Fruit fly (Drosophila melanogaster) whole organism, prepupa: ENCODE data around the gene CG13965.

Experiments used
- Blimp-1 ChIP-seq: fragments of 200-800 bp; sonication (Bioruptor generic); optimal IDR thresholded peaks from 3 replicates; lab custom pipeline; 2017; ENCODE audit warnings: missing biosample characterization, missing genetic modification characterization, mild to moderate bottlenecking, moderate library complexity, missing genetic modification reagents
- CG15336 ChIP-seq: fragments of 200-800 bp; sonication (Bioruptor generic); IDR thresholded peaks from 2 replicates; pipeline ENCODE4 v1.3.6; 2022; ENCODE audit warnings: missing biosample characterization, missing genetic modification characterization
- CG32006 ChIP-seq: fragments of 200-800 bp; sonication (Bioruptor generic); optimal IDR thresholded peaks from 3 replicates; lab custom pipeline; 2017; ENCODE audit warnings: missing biosample characterization, mild to moderate bottlenecking, missing genetic modification characterization
- CG34406 ChIP-seq: fragments of 200-800 bp; sonication (Bioruptor generic); optimal IDR thresholded peaks from 3 replicates; lab custom pipeline; 2016; ENCODE audit warnings: missing biosample characterization, missing genetic modification characterization
- CG6163 ChIP-seq: fragments of 200-800 bp; sonication (Bioruptor generic); IDR thresholded peaks from 3 replicates; pipeline ENCODE4 v1.3.6; 2022; ENCODE audit warnings: missing biosample characterization, missing genetic modification characterization
- CG6276 ChIP-seq: fragments of 200-800 bp; sonication (Bioruptor generic); optimal IDR thresholded peaks from 2 replicates; lab custom pipeline; 2017; ENCODE audit warnings: missing biosample characterization, mild to moderate bottlenecking, missing genetic modification characterization
- CG7368 ChIP-seq: fragments of 200-800 bp; sonication (Bioruptor generic); optimal IDR thresholded peaks from 3 replicates; lab custom pipeline; 2016; ENCODE audit warnings: missing biosample characterization, missing genetic modification characterization
- CG8319 ChIP-seq: fragments of 200-800 bp; sonication (Bioruptor generic); optimal IDR thresholded peaks from 3 replicates; lab custom pipeline; 2016; ENCODE audit warnings: missing biosample characterization, missing genetic modification characterization
- Eip93F ChIP-seq: fragments of 200-800 bp; sonication (Bioruptor generic); optimal IDR thresholded peaks from 2 replicates; lab custom pipeline; 2016; ENCODE audit warnings: missing biosample characterization, mild to moderate bottlenecking, missing genetic modification characterization
- acj6 ChIP-seq: fragments of 200-800 bp; sonication (Bioruptor generic); optimal IDR thresholded peaks from 3 replicates; lab custom pipeline; 2016; ENCODE audit warnings: missing biosample characterization, missing genetic modification characterization
- dsx ChIP-seq: fragments of 200-800 bp; optimal IDR thresholded peaks from 3 replicates; lab custom pipeline; 2019; ENCODE audit warnings: missing biosample characterization, mild to moderate bottlenecking, missing genetic modification characterization, moderate library complexity; ENCODE audit not compliant: poor library complexity, severe bottlenecking
- fkh ChIP-seq: fragments of 200-800 bp; sonication (Bioruptor generic); optimal IDR thresholded peaks from 3 replicates; lab custom pipeline; 2017; ENCODE audit warnings: missing biosample characterization, mild to moderate bottlenecking, missing genetic modification characterization, moderate library complexity
- net ChIP-seq: fragments of 200-800 bp; sonication (Bioruptor generic); optimal IDR thresholded peaks from 3 replicates; lab custom pipeline; 2016; ENCODE audit warnings: missing biosample characterization, missing genetic modification characterization

DNA sequence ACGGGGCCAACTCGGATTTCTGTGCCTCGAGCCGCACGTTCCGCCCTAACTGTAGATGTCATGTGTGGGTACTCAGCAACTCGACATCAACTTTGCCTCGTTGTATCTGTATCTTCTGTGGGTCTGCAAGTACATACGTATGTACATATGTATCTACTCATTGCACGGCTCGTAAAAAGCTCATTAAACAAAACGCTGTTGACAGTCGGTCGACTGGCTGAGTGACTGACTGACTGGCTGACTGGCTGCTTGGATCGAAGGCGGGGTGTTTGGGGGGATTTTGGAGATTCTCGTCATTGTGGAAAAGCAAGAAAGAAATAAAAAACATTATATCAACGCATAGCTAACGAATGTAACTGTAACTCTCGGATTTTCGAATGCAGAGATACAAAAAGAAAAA lies 42.2 kb upstream of the CG13965 start:
- TF ChIP-seq CG32006 (GFP tag; lab: Kevin White, UChicago) = no peak
- TF ChIP-seq acj6 = no peak
- no peak for TF ChIP-seq Eip93F (GFP tag; lab: Kevin White, UChicago)
- TF ChIP-seq dsx (GFP tag; lab: Kevin White, UChicago) = no peak
- TF ChIP-seq CG15336 (GFP tag; lab: Robert Waterston, UW) = no peak
- peak; percentile 7 for TF ChIP-seq fkh (GFP tag; lab: Kevin White, UChicago)
- no peak for TF ChIP-seq CG6276 (GFP tag; lab: Kevin White, UChicago)
- TF ChIP-seq Blimp-1 (GFP tag; lab: Kevin White, UChicago) = no peak
- no peak for TF ChIP-seq net (GFP tag; lab: Kevin White, UChicago)
- TF ChIP-seq CG7368 (GFP tag; lab: Kevin White, UChicago) = no peak
- no peak for TF ChIP-seq CG8319 (GFP tag; lab: Kevin White, UChicago)
- no peak for TF ChIP-seq CG34406 (GFP tag; lab: Kevin White, UChicago)
- no peak for TF ChIP-seq CG6163 (GFP tag; lab: Robert Waterston, UW)
